Fruit fly (Drosophila melanogaster): ENCODE measurements around the gene mei-38.
A peak's percentile ranks its signal among the peaks of the same experiment; 100 is the strongest.

The mei-38 gene

dm6 chrX:1512753-1513226 is 35.9 kb downstream of the mei-38 start, which contains the start of gene CG14795 (continued):
- TF ChIP-seq Dip3 (GFP tag; optimal IDR thresholded peaks at IDR 0.05) = no peak
- TF ChIP-seq Sox100B (GFP tag; optimal IDR thresholded peaks at IDR 0.05) = no peak
- peak; percentile 80 for TF ChIP-seq CG10267 (tag; optimal IDR thresholded peaks at IDR 0.05)
- TF ChIP-seq Dp (GFP tag; optimal IDR thresholded peaks at IDR 0.05) = peak; percentile 94
- no peak for TF ChIP-seq vfl (GFP tag; optimal IDR thresholded peaks at IDR 0.05)
- TF ChIP-seq insv (GFP tag; optimal IDR thresholded peaks at IDR 0.05) = peak in 1 of 2 experiments; percentile 45
- TF ChIP-seq GATAe (GFP tag; conservative IDR thresholded peaks at IDR 0.05) = no peak
- no peak for TF ChIP-seq cg (GFP tag; optimal IDR thresholded peaks at IDR 0.05)
- TF ChIP-seq Dip2 (GFP tag; IDR thresholded peaks at IDR 0.05) = no peak
- TF ChIP-seq CG11504 (tag; optimal IDR thresholded peaks at IDR 0.05) = peak; percentile 37
- TF ChIP-seq emc (GFP tag; optimal IDR thresholded peaks at IDR 0.05) = no peak
- peak; percentile 36 for TF ChIP-seq HLH54F (GFP tag; optimal IDR thresholded peaks at IDR 0.05)
- TF ChIP-seq CG14965 (GFP tag; optimal IDR thresholded peaks at IDR 0.05; ENCODE audit: borderline replicate concordance) = no peak
- no peak for TF ChIP-seq CG10321 (GFP tag; IDR thresholded peaks at IDR 0.05)
- peak; percentile 75 for TF ChIP-seq gro (GFP tag; optimal IDR thresholded peaks at IDR 0.05)
- no peak for TF ChIP-seq CG10366 (GFP tag; IDR thresholded peaks at IDR 0.05)
- no peak for TF ChIP-seq luna (GFP tag; optimal IDR thresholded peaks at IDR 0.05)
- TF ChIP-seq ash1 (GFP tag; optimal IDR thresholded peaks at IDR 0.05) = no peak
- TF ChIP-seq CG12236 (GFP tag; optimal IDR thresholded peaks at IDR 0.05) = no peak
- peak; percentile 89 for TF ChIP-seq sna (GFP tag; IDR thresholded peaks at IDR 0.05; ENCODE audit: partially characterized antibody)
- no peak for TF ChIP-seq NC2α (GFP tag; optimal IDR thresholded peaks at IDR 0.05)
- TF ChIP-seq CG14860 (GFP tag; IDR thresholded peaks at IDR 0.05; ENCODE audit: partially characterized antibody) = peak; percentile 85
- TF ChIP-seq ap (GFP tag; IDR thresholded peaks at IDR 0.05) = no peak
- TF ChIP-seq Dbx (GFP tag; IDR thresholded peaks at IDR 0.05) = peak; percentile 65; the same call in 2 of the 3 replicates
- peak; percentile 58 for TF ChIP-seq Rfx (GFP tag; IDR thresholded peaks at IDR 0.05)
- no peak for TF ChIP-seq bowl (GFP tag; IDR thresholded peaks at IDR 0.05)
- TF ChIP-seq YL-1 (GFP tag; optimal IDR thresholded peaks at IDR 0.05) = peak; percentile 29
- no peak for TF ChIP-seq Sry-β (GFP tag; optimal IDR thresholded peaks at IDR 0.05)
- no peak for TF ChIP-seq usp (GFP tag; optimal IDR thresholded peaks at IDR 0.05)
- peak; percentile 12 for TF ChIP-seq tin (GFP tag; optimal IDR thresholded peaks at IDR 0.05)
- no peak for TF ChIP-seq tap (tag; optimal IDR thresholded peaks at IDR 0.05)
- TF ChIP-seq CG2199 (GFP tag; IDR thresholded peaks at IDR 0.05) = no peak
- peak; percentile 25 for TF ChIP-seq CG9727 (GFP tag; optimal IDR thresholded peaks at IDR 0.05)
- no peak for TF ChIP-seq sim (GFP tag; IDR thresholded peaks at IDR 0.05)
- TF ChIP-seq CG11456 (GFP tag; IDR thresholded peaks at IDR 0.05) = peak; percentile 62; the same call in 1 of the 3 replicates
- peak; percentile 39 for TF ChIP-seq zfh2 (GFP tag; optimal IDR thresholded peaks at IDR 0.05)
- TF ChIP-seq Hr51 (GFP tag; optimal IDR thresholded peaks at IDR 0.05) = peak in 1 of 2 experiments; percentile 28
- no peak for TF ChIP-seq Hmx (GFP tag; optimal IDR thresholded peaks at IDR 0.05)
- TF ChIP-seq vnd (GFP tag; IDR thresholded peaks at IDR 0.05; ENCODE audit: partially characterized antibody) = peak; percentile 87
- TF ChIP-seq Asciz (GFP tag; optimal IDR thresholded peaks at IDR 0.05) = no peak
- peak; percentile 95 for TF ChIP-seq Sry-δ (GFP tag; optimal IDR thresholded peaks at IDR 0.05)
- TF ChIP-seq B-H2 (GFP tag; optimal IDR thresholded peaks at IDR 0.05) = peak; percentile 44
- TF ChIP-seq grn (GFP tag; optimal IDR thresholded peaks at IDR 0.05) = no peak
- TF ChIP-seq chinmo (GFP tag; IDR thresholded peaks at IDR 0.05; ENCODE audit: partially characterized antibody) = peak; percentile 88
- no peak for TF ChIP-seq E2f1 (GFP tag; IDR thresholded peaks at IDR 0.05)
- TF ChIP-seq CG33213 (GFP tag; optimal IDR thresholded peaks at IDR 0.05) = peak; percentile 80
- TF ChIP-seq aop (GFP tag; IDR thresholded peaks at IDR 0.05) = no peak
- TF ChIP-seq wdn (GFP tag; IDR thresholded peaks at IDR 0.05) = no peak
- peak; percentile 61 for TF ChIP-seq jumu (GFP tag; optimal IDR thresholded peaks at IDR 0.05)
- peak; percentile 66 for TF ChIP-seq CTCF (GFP tag; optimal IDR thresholded peaks at IDR 0.05)
- peak; percentile 94 for TF ChIP-seq Opbp (GFP tag; IDR thresholded peaks at IDR 0.05; ENCODE audit: partially characterized antibody)
- peak; percentile 11 for TF ChIP-seq CG18262 (tag; optimal IDR thresholded peaks at IDR 0.05)
